Fruit fly (Drosophila melanogaster) whole organism, larva: Measurements from ENCODE around the gene CG14692.
A peak's percentile ranks its signal among the peaks of the same experiment; 100 is the strongest.

Source experiments
- noc ChIP-seq: fragments of 200-800 bp; sonication (Bioruptor generic); optimal IDR thresholded peaks from 3 replicates; lab custom pipeline; 2019; ENCODE audit warnings: missing biosample characterization, mild to moderate bottlenecking, missing genetic modification characterization, moderate library complexity

CG14692 gene

dm6 chr3R:10803855-10804254, at the start of gene CG14692:
Gene CG14692, minus strand, starts transcription at chr3R:10803955.
- TF ChIP-seq noc (tag; lab: Kevin White, UChicago), result no peak

- no peak for TF ChIP-seq noc (tag; lab: Kevin White, UChicago)
These were observed 48.5 kb upstream of the CG14692 start, which contains the start of gene CG4565 for dm6 chr3R:10852232-10852774. Gene CG4565, plus strand, starts transcription at chr3R:10852724.

- no peak for TF ChIP-seq noc (tag; lab: Kevin White, UChicago)
These were observed 46.9 kb upstream of the CG14692 start for dm6 chr3R:10850636-10851035.

- TF ChIP-seq noc (tag; lab: Kevin White, UChicago), result peak; percentile 86
These were observed 45.8 kb upstream of the CG14692 start, which contains the start of gene CG42394 for dm6 chr3R:10849515-10849973. Gene CG42394, plus strand, starts transcription at chr3R:10849825.

dm6 chr3R:10842422-10842821, 38.7 kb upstream of the CG14692 start:
- TF ChIP-seq noc (tag; lab: Kevin White, UChicago), result no peak

dm6 chr3R:10836924-10837323, 33.2 kb upstream of the CG14692 start:
- TF ChIP-seq noc (tag; lab: Kevin White, UChicago), result no peak

- TF ChIP-seq noc (tag; lab: Kevin White, UChicago), result no peak
These were observed 31.1 kb upstream of the CG14692 start for dm6 chr3R:10834893-10835292.

- no peak for TF ChIP-seq noc (tag; lab: Kevin White, UChicago)
These were observed 28.9 kb upstream of the CG14692 start for dm6 chr3R:10832526-10833165.

- no peak for TF ChIP-seq noc (tag; lab: Kevin White, UChicago)
These were observed 26.0 kb upstream of the CG14692 start for dm6 chr3R:10829746-10830145.

- no peak for TF ChIP-seq noc (tag; lab: Kevin White, UChicago)
These were observed 24.9 kb upstream of the CG14692 start for dm6 chr3R:10828688-10829087.

dm6 chr3R:10826796-10827524, 23.2 kb upstream of the CG14692 start, which contains the start of gene Cad86C:
Gene Cad86C, plus strand, starts transcription at chr3R:10827079.
- TF ChIP-seq noc (tag; lab: Kevin White, UChicago), result no peak

- no peak for TF ChIP-seq noc (tag; lab: Kevin White, UChicago)
These were observed 11.3 kb upstream of the CG14692 start, which contains the start of the genes CG14693 and TTLL15 for dm6 chr3R:10815032-10815431. Gene CG14693, minus strand, starts transcription at chr3R:10815047. Gene TTLL15, plus strand, starts transcription at chr3R:10815288.

dm6 chr3R:10792604-10793003, 11.2 kb downstream of the CG14692 start, which contains the start of gene CG14687:
Gene CG14687, plus strand, starts transcription at chr3R:10792904.
- no peak for TF ChIP-seq noc (tag; lab: Kevin White, UChicago)

- peak; percentile 49 for TF ChIP-seq noc (tag; lab: Kevin White, UChicago)
These were observed 15.6 kb downstream of the CG14692 start, which contains the start of the genes Art1 and Mcm5 for dm6 chr3R:10788186-10788585. Gene Art1, minus strand, starts transcription at chr3R:10788226. Gene Mcm5, plus strand, starts transcription at chr3R:10788524.

- TF ChIP-seq noc (tag; lab: Kevin White, UChicago), result peak; percentile 70
These were observed 19.7 kb downstream of the CG14692 start, which contains the start of the genes mRpL37 and Rbp1 for dm6 chr3R:10784058-10784499. Gene mRpL37, minus strand, starts transcription at chr3R:10784092. Gene Rbp1, plus strand, starts transcription at chr3R:10784383.

- TF ChIP-seq noc (tag; lab: Kevin White, UChicago), result no peak
These were observed 21.6 kb downstream of the CG14692 start, which contains the start of gene CG42633 for dm6 chr3R:10782167-10782566. Gene CG42633, minus strand, starts transcription at chr3R:10782267.
